Worm (Caenorhabditis elegans) whole organism, L2 larva: ENCODE measurements around the gene let-716.
A peak's percentile ranks its signal among the peaks of the same experiment; 100 is the strongest.

ENCODE experiments used
- C34F6.9 ChIP-seq: fragments of 150-350 bp; optimal IDR thresholded peaks from 2 replicates; lab custom pipeline; 2014; ENCODE audit warnings: missing biosample characterization, missing genetic modification characterization
- F13H6.1 ChIP-seq: sonication (generic microtip); optimal IDR thresholded peaks from 2 replicates; lab custom pipeline; 2016; ENCODE audit warnings: missing genetic modification characterization, missing compliant biosample characterization
- R02D3.7 ChIP-seq: fragments of 150-350 bp; optimal IDR thresholded peaks from 2 replicates; lab custom pipeline; 2014; ENCODE audit warnings: missing biosample characterization, missing genetic modification characterization
- Y55F3AM.14 ChIP-seq: fragments of 200-800 bp; sonication (Bioruptor generic); optimal IDR thresholded peaks from 2 replicates; lab custom pipeline; 2018; ENCODE audit warnings: mild to moderate bottlenecking, missing genetic modification characterization, missing compliant biosample characterization
- ZK546.5 ChIP-seq: sonication (generic microtip); optimal IDR thresholded peaks from 2 replicates; lab custom pipeline; 2017; ENCODE audit warnings: missing biosample characterization, missing genetic modification characterization
- alr-1 ChIP-seq: fragments of 150-350 bp; optimal IDR thresholded peaks from 2 replicates; lab custom pipeline; 2014; ENCODE audit warnings: missing biosample characterization, missing genetic modification characterization
- aly-2 ChIP-seq: fragments of 150-350 bp; optimal IDR thresholded peaks from 2 replicates; lab custom pipeline; 2014; ENCODE audit warnings: missing biosample characterization, missing genetic modification characterization
- ama-1 ChIP-seq: fragments of 150-350 bp; optimal IDR thresholded peaks from 2 replicates; lab custom pipeline; 2018; ENCODE audit warnings: inconsistent platforms
- blmp-1 ChIP-seq: sonication (generic microtip); optimal IDR thresholded peaks from 2 replicates; lab custom pipeline; 2017; ENCODE audit warnings: missing genetic modification characterization, mild to moderate bottlenecking, missing compliant biosample characterization, antibody characterized with exemption, moderate library complexity; ENCODE audit not compliant: insufficient read depth
- ceh-16 ChIP-seq: fragments of 150-350 bp; optimal IDR thresholded peaks from 2 replicates; lab custom pipeline; 2014; ENCODE audit warnings: missing biosample characterization, missing genetic modification characterization
- ceh-82 ChIP-seq: fragments of 150-350 bp; optimal IDR thresholded peaks from 2 replicates; lab custom pipeline; 2014; ENCODE audit warnings: missing biosample characterization, missing genetic modification characterization
- crh-2 ChIP-seq: sonication (generic microtip); optimal IDR thresholded peaks from 2 replicates; lab custom pipeline; 2017; ENCODE audit warnings: missing biosample characterization, missing genetic modification characterization
- dmd-4 ChIP-seq: sonication (generic microtip); optimal IDR thresholded peaks from 2 replicates; lab custom pipeline; 2017; ENCODE audit warnings: missing biosample characterization, missing genetic modification characterization
- egl-27 ChIP-seq: sonication (generic microtip); optimal IDR thresholded peaks from 3 replicates; lab custom pipeline; 2017; ENCODE audit warnings: missing biosample characterization, missing genetic modification reagents, missing genetic modification characterization
- elt-1 ChIP-seq: fragments of 150-350 bp; optimal IDR thresholded peaks from 2 replicates; lab custom pipeline; 2014; ENCODE audit warnings: missing biosample characterization, missing genetic modification characterization
- elt-3 ChIP-seq: sonication (generic microtip); optimal IDR thresholded peaks from 2 replicates; lab custom pipeline; 2017; ENCODE audit warnings: missing biosample characterization, missing genetic modification characterization
- fos-1 ChIP-seq: fragments of 150-350 bp; optimal IDR thresholded peaks from 2 replicates; lab custom pipeline; 2014; ENCODE audit warnings: missing biosample characterization, missing genetic modification characterization
- gmeb-1 ChIP-seq: fragments of 150-350 bp; optimal IDR thresholded peaks from 2 replicates; lab custom pipeline; 2014; ENCODE audit warnings: missing biosample characterization, missing genetic modification characterization
- lin-11 ChIP-seq: fragments of 150-350 bp; sonication (generic microtip); optimal IDR thresholded peaks from 2 replicates; lab custom pipeline; 2014; ENCODE audit warnings: missing biosample characterization, missing genetic modification characterization, inconsistent platforms, mixed read lengths
- lin-13 ChIP-seq: fragments of 150-350 bp; optimal IDR thresholded peaks from 2 replicates; lab custom pipeline; 2014; ENCODE audit warnings: missing biosample characterization, missing genetic modification reagents, missing genetic modification characterization
- lin-39 ChIP-seq: fragments of 150-350 bp; optimal IDR thresholded peaks from 2 replicates; lab custom pipeline; 2014; ENCODE audit warnings: missing biosample characterization, missing genetic modification reagents, missing genetic modification characterization
- lsy-2 ChIP-seq, 2 experiments: fragments of 150-350 bp in 1 of 2; sonication (generic microtip) in 1 of 2; optimal IDR thresholded peaks; 2 replicates each; lab custom pipeline; 2014 to 2017; ENCODE audit warnings: missing biosample characterization in 2 of 2, missing genetic modification characterization in 2 of 2
- mab-5 ChIP-seq: fragments of 150-350 bp; optimal IDR thresholded peaks from 2 replicates; lab custom pipeline; 2014; ENCODE audit warnings: missing biosample characterization, missing genetic modification characterization
- mbf-1 ChIP-seq: sonication (generic microtip); optimal IDR thresholded peaks from 2 replicates; lab custom pipeline; 2017; ENCODE audit warnings: missing biosample characterization, missing genetic modification characterization
- mdl-1 ChIP-seq, 2 experiments: fragments of 150-350 bp in 1 of 2; sonication (generic microtip) in 1 of 2; optimal IDR thresholded peaks; 2 replicates each; lab custom pipeline; 2017; ENCODE audit warnings: missing biosample characterization in 2 of 2, missing genetic modification characterization in 2 of 2
- nhr-10 ChIP-seq: sonication (generic microtip); optimal IDR thresholded peaks from 2 replicates; lab custom pipeline; 2017; ENCODE audit warnings: missing biosample characterization, missing genetic modification characterization
- nhr-11 ChIP-seq: fragments of 150-350 bp; optimal IDR thresholded peaks from 2 replicates; lab custom pipeline; 2014; ENCODE audit warnings: missing biosample characterization, missing genetic modification characterization
- nhr-12 ChIP-seq: fragments of 150-350 bp; optimal IDR thresholded peaks from 2 replicates; lab custom pipeline; 2014; ENCODE audit warnings: missing biosample characterization, missing genetic modification characterization
- nhr-129 ChIP-seq: fragments of 150-350 bp; optimal IDR thresholded peaks from 2 replicates; lab custom pipeline; 2014; ENCODE audit warnings: missing biosample characterization, missing genetic modification characterization
- nhr-21 ChIP-seq: fragments of 150-350 bp; optimal IDR thresholded peaks from 2 replicates; lab custom pipeline; 2014; ENCODE audit warnings: missing biosample characterization, missing genetic modification characterization
- nhr-23 ChIP-seq: fragments of 150-350 bp; optimal IDR thresholded peaks from 2 replicates; lab custom pipeline; 2014; ENCODE audit warnings: missing biosample characterization, missing genetic modification reagents, missing genetic modification characterization
- nhr-237 ChIP-seq: fragments of 150-350 bp; optimal IDR thresholded peaks from 2 replicates; lab custom pipeline; 2014; ENCODE audit warnings: missing biosample characterization, missing genetic modification characterization
- nhr-25 ChIP-seq: fragments of 150-350 bp; sonication (generic microtip); optimal IDR thresholded peaks from 3 replicates; lab custom pipeline; 2014; ENCODE audit warnings: missing biosample characterization, missing genetic modification characterization
- nhr-6 ChIP-seq: fragments of 150-350 bp; optimal IDR thresholded peaks from 2 replicates; lab custom pipeline; 2014; ENCODE audit warnings: missing biosample characterization, missing genetic modification characterization
- peb-1 ChIP-seq: fragments of 150-350 bp; optimal IDR thresholded peaks from 2 replicates; lab custom pipeline; 2014; ENCODE audit warnings: missing biosample characterization, missing genetic modification characterization
- sem-4 ChIP-seq: fragments of 150-350 bp; optimal IDR thresholded peaks from 2 replicates; lab custom pipeline; 2014; ENCODE audit warnings: missing biosample characterization, missing genetic modification reagents, missing genetic modification characterization
- skn-1 ChIP-seq: sonication (generic microtip); optimal IDR thresholded peaks from 2 replicates; lab custom pipeline; 2017; ENCODE audit warnings: missing biosample characterization, missing genetic modification characterization
- sma-3 ChIP-seq: sonication (generic microtip); optimal IDR thresholded peaks from 2 replicates; lab custom pipeline; 2016; ENCODE audit warnings: missing genetic modification reagents, missing genetic modification characterization, missing compliant biosample characterization
- sma-9 ChIP-seq, 2 experiments: fragments of 150-350 bp in 1 of 2; sonication (generic microtip) in 1 of 2; optimal IDR thresholded peaks; 2 replicates each; lab custom pipeline; 2014 to 2016; ENCODE audit warnings: missing genetic modification characterization in 2 of 2, mild to moderate bottlenecking in 1 of 2, missing biosample characterization in 1 of 2, missing compliant biosample characterization in 1 of 2, missing genetic modification reagents in 1 of 2, moderate library complexity in 1 of 2
- snpc-4 ChIP-seq: fragments of 150-350 bp; optimal IDR thresholded peaks from 2 replicates; lab custom pipeline; 2014; ENCODE audit warnings: missing biosample characterization, missing genetic modification characterization
- unc-39 ChIP-seq: fragments of 150-350 bp; optimal IDR thresholded peaks from 2 replicates; lab custom pipeline; 2014; ENCODE audit warnings: missing biosample characterization, missing genetic modification characterization
- unc-55 ChIP-seq: fragments of 150-350 bp; sonication (generic microtip); optimal IDR thresholded peaks from 3 replicates; lab custom pipeline; 2014; ENCODE audit warnings: missing biosample characterization, missing genetic modification reagents, missing genetic modification characterization
- unc-62 ChIP-seq: fragments of 150-350 bp; optimal IDR thresholded peaks from 2 replicates; lab custom pipeline; 2014; ENCODE audit warnings: missing biosample characterization, missing genetic modification reagents, missing genetic modification characterization
- zag-1 ChIP-seq: fragments of 150-350 bp; optimal IDR thresholded peaks from 2 replicates; lab custom pipeline; 2014; ENCODE audit warnings: missing biosample characterization, missing genetic modification characterization
- ztf-1 ChIP-seq: fragments of 200-800 bp; sonication (Bioruptor generic); conservative IDR thresholded peaks from 2 replicates; pipeline ENCODE4 v1.3.6; 2022; ENCODE audit warnings: missing genetic modification characterization, missing compliant biosample characterization
- ztf-11 ChIP-seq: sonication (generic microtip); optimal IDR thresholded peaks from 2 replicates; lab custom pipeline; 2017; ENCODE audit warnings: missing biosample characterization, missing genetic modification characterization
- ztf-4 ChIP-seq: fragments of 150-350 bp; optimal IDR thresholded peaks from 2 replicates; lab custom pipeline; 2014; ENCODE audit warnings: missing biosample characterization, missing genetic modification characterization

Gene let-716

ce11 chrIII:6402810-6403209 lies 19.5 kb downstream of the let-716 start:
- TF ChIP-seq fos-1 (tag; lab: Kevin White, UChicago) = no peak
- no peak for TF ChIP-seq peb-1 (tag; lab: Kevin White, UChicago)
- no peak for TF ChIP-seq mbf-1 (tag; lab: Kevin White, UChicago)
- no peak for TF ChIP-seq lin-39 (tag; lab: Kevin White, UChicago)
- TF ChIP-seq sma-3 (GFP tag; lab: Kevin White, UChicago) = no peak
- no peak for TF ChIP-seq alr-1 (tag; lab: Kevin White, UChicago)
- no peak for TF ChIP-seq C34F6.9 (tag; lab: Kevin White, UChicago)
- TF ChIP-seq elt-3 = no peak
- no peak for TF ChIP-seq nhr-11
- no peak for TF ChIP-seq nhr-6 (tag; lab: Kevin White, UChicago)
- no peak for TF ChIP-seq ztf-4 (tag; lab: Kevin White, UChicago)
- TF ChIP-seq nhr-23 (tag; lab: Kevin White, UChicago) = no peak
- TF ChIP-seq ceh-82 (tag; lab: Kevin White, UChicago) = no peak
- no peak for TF ChIP-seq R02D3.7 (tag; lab: Kevin White, UChicago)
- TF ChIP-seq dmd-4 = no peak

DNA sequence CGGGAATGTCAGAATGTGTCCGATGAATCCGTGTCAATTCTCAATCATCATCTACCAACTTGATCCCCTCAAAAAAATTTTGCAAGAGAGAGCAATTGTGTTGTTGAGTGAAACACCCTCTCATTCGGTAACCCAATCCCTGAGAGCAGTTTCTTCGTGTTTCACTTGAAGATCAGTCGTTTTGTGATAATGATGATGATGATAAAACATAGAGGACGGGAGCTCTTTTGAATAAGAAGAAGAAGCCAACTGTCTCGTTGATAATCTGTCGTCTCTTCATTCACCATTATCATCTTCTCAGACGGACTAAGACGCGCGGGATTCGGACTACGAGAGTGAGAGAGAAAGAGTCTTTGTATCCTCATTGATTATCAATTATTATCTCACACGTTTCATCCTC lies 21.8 kb downstream of the let-716 start:
- TF ChIP-seq fos-1 (tag; lab: Kevin White, UChicago) (no peak), crh-2 (no peak), ceh-82 (tag; lab: Kevin White, UChicago) (no peak), nhr-21 (tag; lab: Kevin White, UChicago) (no peak), sem-4 (tag; lab: Kevin White, UChicago) (no peak), nhr-129 (tag; lab: Kevin White, UChicago) (peak; percentile 41), ztf-1 (no peak), lin-13 (GFP tag; lab: Kevin White, UChicago) (peak; percentile 3), zag-1 (tag; lab: Kevin White, UChicago) (no peak), lin-39 (tag; lab: Kevin White, UChicago) (peak; percentile 13), ZK546.5 (tag; lab: Kevin White, UChicago) (no peak), sma-3 (GFP tag; lab: Kevin White, UChicago) (no peak), mab-5 (peak; percentile 37), Y55F3AM.14 (GFP tag; lab: Kevin White, UChicago) (no peak), ztf-4 (tag; lab: Kevin White, UChicago) (peak; percentile 44), alr-1 (tag; lab: Kevin White, UChicago) (no peak), mdl-1 (tag; optimal IDR thresholded peaks at IDR 0.05; lab: Kevin White, UChicago) (no peak), unc-39 (tag; lab: Kevin White, UChicago) (no peak), lsy-2 (tag; optimal IDR thresholded peaks at IDR 0.05; lab: Kevin White, UChicago) (peak in 1 of 2 experiments; percentile 47), gmeb-1 (tag; lab: Kevin White, UChicago) (no peak), sma-9 (GFP tag; optimal IDR thresholded peaks at IDR 0.05; lab: Kevin White, UChicago) (peak; percentile 30), sma-9 (tag; optimal IDR thresholded peaks at IDR 0.05; lab: Kevin White, UChicago) (no peak), egl-27 (tag; lab: Kevin White, UChicago) (no peak), aly-2 (tag; lab: Kevin White, UChicago) (no peak), ceh-16 (tag; lab: Kevin White, UChicago) (no peak), mbf-1 (tag; lab: Kevin White, UChicago) (no peak), nhr-10 (tag; lab: Kevin White, UChicago) (no peak), peb-1 (tag; lab: Kevin White, UChicago) (no peak), nhr-25 (tag; lab: Kevin White, UChicago) (no peak), C34F6.9 (tag; lab: Kevin White, UChicago) (peak; percentile 10), unc-55 (GFP tag; lab: Kevin White, UChicago) (no peak), snpc-4 (tag; lab: Kevin White, UChicago) (no peak), dmd-4 (no peak), skn-1 (tag; lab: Kevin White, UChicago) (no peak), elt-3 (no peak), ztf-11 (tag; lab: Kevin White, UChicago) (no peak), nhr-11 (no peak), F13H6.1 (peak; percentile 58), unc-62 (no peak), nhr-12 (tag; lab: Kevin White, UChicago) (no peak), elt-1 (tag; lab: Kevin White, UChicago) (no peak), nhr-23 (tag; lab: Kevin White, UChicago) (no peak), nhr-237 (tag; lab: Kevin White, UChicago) (no peak), ama-1 (lab: Kevin White, UChicago) (no peak), nhr-6 (tag; lab: Kevin White, UChicago) (no peak), R02D3.7 (tag; lab: Kevin White, UChicago) (no peak), lin-11 (tag; lab: Kevin White, UChicago) (no peak), blmp-1 (tag; lab: Kevin White, UChicago) (no peak)
